Fruit fly (Drosophila melanogaster) whole organism, larva: ENCODE results near the gene Stt3B.

ENCODE experiments used
- noc ChIP-seq: fragments of 200-800 bp; sonication (Bioruptor generic); optimal IDR thresholded peaks from 3 replicates; lab custom pipeline; 2019; ENCODE audit warnings: missing biosample characterization, mild to moderate bottlenecking, missing genetic modification characterization, moderate library complexity

Gene Stt3B

DNA sequence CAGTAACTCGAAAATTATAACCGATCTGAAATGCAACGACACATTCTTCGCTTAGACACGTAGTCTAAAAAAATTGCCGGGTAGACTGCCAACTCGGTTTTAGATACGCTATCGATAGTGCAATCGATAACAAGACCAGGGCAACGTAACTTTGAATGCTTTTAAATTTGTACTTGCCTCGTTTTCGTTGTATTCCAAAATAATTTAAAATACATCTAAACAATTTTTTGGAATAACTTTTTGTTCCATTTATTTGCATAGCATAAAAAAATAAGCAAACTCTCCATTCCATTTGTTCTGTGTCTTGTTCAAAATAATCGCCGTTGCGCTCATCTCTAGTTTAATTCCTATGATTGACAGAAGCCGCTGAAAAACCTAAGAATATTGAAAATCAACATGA, at the start of gene Stt3B, which contains the start of gene CG11839:
Gene Stt3B (minus strand): TSS at position 69 of the 400 bp plus-strand sequence.
Gene CG11839 (plus strand): TSS at position 359 of the 400 bp plus-strand sequence.
- no peak for TF ChIP-seq noc

DNA sequence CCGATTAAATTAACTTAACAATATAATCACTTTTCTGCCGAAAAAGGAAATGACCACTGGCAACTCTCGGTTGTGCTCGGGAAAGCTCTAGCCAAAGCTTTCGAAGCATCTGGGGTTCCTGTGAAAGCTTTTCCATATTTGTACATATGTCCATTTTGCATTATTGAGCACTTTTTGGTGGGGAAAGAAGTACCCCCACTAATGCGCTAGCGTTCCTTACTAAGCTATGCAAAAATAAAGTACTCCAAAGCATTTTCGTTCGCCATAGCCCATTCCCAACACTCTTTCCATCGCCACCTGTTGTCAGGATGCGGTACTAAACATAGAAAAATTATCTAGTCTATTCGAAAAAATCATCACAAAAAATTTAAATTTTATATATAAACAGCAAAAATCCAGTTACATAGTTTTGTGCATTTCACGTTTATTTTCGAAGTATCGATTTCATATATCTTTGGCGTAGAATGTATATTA, 43.1 kb upstream of the Stt3B start, which contains the start of gene Nepl16:
Gene Nepl16 (minus strand): TSS at position 51 of the 474 bp plus-strand sequence.
- TF ChIP-seq noc: no peak

DNA sequence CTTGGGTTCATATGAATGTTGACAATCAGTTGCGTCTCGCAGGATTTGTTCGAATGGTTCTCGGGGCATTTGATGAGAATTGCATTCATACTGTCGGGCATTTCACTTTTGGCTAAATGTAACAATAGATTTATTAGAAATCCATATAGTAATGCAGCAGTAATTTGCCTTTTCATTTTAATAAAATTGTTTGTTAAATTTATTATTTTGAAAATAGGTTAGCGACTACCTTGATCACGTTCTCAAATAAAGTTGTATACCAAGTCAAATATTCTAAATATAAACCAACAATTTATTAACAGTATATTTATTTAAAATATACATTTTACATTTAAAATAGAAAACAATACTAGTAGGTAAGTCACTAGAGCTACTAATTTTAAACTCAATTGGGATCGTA, 39.5 kb upstream of the Stt3B start, which contains the start of gene CG34027:
Gene CG34027 (minus strand): TSS at position 101 of the 400 bp plus-strand sequence.
- TF ChIP-seq noc: no peak

DNA sequence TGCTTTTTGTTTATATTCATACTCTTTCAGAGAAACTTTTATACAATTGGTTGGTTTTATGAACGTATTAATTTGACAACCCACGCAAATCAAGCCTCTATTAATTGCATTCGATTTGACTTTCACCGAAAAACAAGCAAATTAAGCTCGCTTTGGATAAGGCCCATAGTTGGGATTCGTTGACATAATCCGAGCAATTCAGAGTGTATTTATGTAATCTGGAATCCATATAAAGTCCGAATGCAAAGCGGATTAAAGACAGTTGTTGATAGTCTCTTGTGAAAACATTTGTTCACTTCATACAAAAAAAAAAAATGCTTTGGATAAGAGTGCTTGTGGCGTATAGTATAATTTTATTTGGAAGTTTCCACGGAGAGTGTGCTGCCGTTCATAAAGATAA, 32.8 kb upstream of the Stt3B start, which contains the start of gene CG45095:
Gene CG45095 (plus strand): TSS at position 301 of the 400 bp plus-strand sequence.
- no peak for TF ChIP-seq noc

DNA sequence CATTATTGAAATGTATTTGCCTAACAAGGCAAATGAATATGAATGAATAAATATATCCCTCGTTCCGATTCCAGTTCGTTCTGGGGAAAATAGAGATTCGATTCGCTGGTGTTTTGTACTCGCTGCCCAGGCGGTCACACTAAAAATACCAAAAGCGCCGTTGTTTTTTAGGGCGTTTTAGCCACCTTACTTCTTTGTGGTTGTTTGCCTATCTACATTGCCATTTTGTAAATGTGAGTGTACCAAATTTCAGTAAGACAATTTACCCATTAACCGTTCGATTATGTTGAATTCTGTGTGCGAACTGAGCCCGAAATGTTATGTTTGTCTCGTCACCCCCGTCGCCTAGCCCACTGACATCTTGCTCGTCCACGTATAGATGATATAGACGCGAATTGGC, 28.0 kb upstream of the Stt3B start, which contains the start of the genes CG33095 and CG33096:
Gene CG33095 (plus strand): TSS at position 187 of the 400 bp plus-strand sequence.
Gene CG33096 (plus strand): TSS at position 187 of the 400 bp plus-strand sequence.
- no peak for TF ChIP-seq noc

DNA sequence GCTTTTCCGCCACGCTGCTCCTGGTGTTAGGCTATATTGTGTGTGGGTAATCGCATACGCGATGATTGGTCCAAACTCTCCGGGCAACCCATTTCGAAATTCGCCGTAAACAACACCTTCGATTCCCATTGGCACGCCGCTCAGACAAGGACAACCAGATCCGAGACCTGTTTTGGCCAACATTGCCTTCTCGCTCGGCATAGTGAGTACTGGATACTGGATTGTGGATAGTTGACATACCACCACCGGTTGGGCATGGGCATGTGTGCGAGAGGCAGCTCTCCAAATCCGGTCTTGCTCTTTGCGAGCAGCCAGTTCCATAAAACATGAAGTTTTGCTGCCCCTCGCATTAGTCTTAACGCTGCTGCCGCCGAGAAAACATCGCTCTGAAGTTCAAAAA, 25.2 kb upstream of the Stt3B start, which contains the start of gene fd96Cb:
Gene fd96Cb (plus strand): TSS at position 374 of the 400 bp plus-strand sequence.
- no peak for TF ChIP-seq noc

DNA sequence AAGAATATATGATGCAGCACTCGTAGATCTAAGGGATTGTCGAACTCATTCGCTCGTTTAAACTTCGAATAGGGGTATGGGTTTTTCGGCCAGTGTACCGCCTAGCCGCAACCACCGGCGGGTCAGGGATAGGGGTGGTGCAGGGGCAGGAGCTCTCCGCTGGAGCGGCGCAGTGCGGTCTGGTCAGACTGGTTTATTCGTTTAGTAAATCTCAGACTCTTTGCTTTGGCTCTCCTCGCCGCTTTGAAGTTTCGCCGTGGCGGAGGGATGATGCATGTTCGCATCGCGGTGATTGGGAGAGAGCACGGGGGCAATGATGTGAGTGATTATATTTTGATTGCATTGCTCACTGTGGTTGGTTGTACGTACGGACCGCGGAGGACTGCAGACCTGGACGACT, 12.9 kb upstream of the Stt3B start, which contains the start of gene fd96Ca:
Gene fd96Ca (plus strand): TSS at position 337 of the 400 bp plus-strand sequence.
- TF ChIP-seq noc: no peak

DNA sequence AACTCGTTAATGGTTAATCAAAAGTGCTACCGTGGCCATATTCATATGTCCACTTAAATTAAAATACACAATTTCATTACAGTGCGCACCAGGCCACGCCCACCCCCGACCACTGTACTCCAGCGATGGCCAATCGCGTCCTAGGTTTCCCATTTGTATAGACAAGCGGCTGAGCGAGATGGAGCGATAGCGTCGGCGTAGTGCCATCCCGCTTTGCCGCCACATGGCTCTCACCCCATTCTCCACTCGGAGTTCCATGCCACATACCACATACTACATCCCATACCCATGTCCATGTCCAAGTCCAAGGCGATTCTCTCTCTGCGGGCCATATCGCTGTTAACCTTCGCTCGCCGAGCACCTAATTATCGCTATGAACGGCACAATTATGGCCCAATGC, 11.0 kb upstream of the Stt3B start:
- no peak for TF ChIP-seq noc

DNA sequence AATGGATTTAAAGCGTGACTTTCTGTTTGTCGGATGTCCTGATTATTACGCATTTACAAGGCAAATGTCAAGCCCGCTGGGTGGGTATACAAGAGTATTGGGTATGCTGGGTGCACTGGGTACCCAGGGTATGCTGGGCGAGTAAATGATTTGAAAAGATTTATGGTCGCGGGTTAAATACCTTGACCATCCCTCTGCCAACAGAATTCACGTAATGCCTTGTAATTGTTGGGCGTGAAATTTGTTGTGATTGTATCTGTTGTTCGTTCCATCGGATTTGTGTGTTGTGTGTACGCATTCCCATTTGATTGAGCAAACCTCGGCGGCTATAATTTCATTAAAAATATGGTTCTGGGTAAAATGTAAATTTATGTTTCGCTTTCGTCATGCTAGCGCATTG, 9.2 kb upstream of the Stt3B start:
- TF ChIP-seq noc: no peak

DNA sequence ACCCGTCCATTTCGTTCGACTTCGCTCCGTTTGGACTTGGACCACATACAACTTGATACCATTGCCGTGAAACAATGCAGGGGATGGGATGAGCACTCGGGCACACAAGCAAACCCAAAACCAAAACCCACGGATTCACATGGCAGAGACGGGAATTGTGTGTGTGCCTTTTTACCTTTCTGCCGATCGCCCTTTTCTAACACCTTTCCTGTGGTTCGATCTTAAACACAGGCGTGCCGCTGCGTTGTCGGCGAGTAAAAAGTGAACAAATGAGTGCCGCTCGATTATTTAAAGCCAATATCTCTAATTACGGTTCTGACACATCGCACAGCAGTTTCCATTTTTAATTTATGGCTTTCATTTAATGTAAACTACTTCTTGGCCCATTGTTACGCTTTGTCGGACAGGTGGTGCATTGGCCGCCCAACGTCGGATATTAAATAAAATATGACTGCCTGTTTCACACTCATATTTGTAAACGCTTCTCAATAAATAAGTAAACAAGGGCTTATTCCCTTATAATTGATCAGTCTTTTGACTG, 7.9 kb upstream of the Stt3B start:
- TF ChIP-seq noc: no peak

DNA sequence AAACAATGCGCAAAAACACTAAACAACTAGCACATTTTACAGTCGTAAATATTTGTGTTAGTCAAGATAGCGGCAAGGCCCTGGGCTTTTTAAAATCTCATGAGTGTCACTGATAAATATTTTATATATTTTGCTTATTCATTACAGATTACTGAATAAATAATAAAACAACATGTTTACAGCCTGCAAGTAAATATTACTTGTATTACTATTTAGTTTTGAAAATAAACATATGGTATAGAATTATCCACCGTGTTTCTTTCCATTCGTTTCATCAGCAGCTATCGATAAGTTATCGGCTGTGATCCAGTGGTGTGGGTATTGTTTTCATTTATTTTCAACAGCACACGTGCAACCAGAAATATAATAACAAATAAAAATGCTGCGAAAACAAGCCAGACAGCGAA, 5.1 kb upstream of the Stt3B start, which contains the start of the genes shams and CG11920:
Gene shams (minus strand): TSS at position 50 of the 407 bp plus-strand sequence.
Gene CG11920 (plus strand): TSS at position 320 of the 407 bp plus-strand sequence.
- no peak for TF ChIP-seq noc

DNA sequence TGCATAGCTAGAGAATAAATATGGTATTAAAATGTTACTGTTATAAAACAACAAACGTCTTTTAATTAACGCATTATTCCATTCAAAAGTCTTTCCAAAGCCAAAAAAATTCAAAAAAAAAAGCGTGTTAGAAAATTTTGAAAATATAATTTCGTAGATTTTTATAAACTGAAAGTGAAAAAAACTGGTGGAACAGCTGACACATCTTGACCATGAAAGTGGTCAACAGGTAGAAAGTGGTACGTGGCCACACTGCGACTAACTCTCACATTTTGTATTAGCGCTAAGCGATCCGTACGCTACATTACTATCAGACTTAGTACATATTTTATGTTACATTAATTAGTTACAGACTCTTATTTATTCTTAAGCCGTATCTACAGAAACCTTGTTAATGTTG, 1.4 kb upstream of the Stt3B start, which contains the start of gene CG11836:
Gene CG11836 (plus strand): TSS at position 256 of the 400 bp plus-strand sequence.
- no peak for TF ChIP-seq noc

DNA sequence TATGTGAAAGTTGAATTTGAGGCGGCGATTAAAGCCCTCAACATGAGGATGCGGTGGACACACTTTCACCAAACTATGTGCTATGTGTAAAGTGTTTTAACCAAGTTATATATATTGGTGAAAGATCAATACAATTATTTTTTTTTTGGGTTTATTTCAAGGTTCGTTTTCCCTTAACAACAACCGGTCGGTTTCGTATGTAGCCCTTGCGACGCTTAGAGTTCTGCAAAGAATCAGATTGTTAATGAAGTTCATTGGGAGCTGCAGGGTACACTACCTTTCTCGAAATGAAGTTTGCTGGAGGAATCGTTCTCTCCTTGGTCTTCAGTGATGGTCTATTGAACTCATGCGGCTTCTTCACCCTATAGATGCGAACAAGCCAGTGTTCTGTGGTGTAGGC, 2.6 kb downstream of the Stt3B start:
- no peak for TF ChIP-seq noc

DNA sequence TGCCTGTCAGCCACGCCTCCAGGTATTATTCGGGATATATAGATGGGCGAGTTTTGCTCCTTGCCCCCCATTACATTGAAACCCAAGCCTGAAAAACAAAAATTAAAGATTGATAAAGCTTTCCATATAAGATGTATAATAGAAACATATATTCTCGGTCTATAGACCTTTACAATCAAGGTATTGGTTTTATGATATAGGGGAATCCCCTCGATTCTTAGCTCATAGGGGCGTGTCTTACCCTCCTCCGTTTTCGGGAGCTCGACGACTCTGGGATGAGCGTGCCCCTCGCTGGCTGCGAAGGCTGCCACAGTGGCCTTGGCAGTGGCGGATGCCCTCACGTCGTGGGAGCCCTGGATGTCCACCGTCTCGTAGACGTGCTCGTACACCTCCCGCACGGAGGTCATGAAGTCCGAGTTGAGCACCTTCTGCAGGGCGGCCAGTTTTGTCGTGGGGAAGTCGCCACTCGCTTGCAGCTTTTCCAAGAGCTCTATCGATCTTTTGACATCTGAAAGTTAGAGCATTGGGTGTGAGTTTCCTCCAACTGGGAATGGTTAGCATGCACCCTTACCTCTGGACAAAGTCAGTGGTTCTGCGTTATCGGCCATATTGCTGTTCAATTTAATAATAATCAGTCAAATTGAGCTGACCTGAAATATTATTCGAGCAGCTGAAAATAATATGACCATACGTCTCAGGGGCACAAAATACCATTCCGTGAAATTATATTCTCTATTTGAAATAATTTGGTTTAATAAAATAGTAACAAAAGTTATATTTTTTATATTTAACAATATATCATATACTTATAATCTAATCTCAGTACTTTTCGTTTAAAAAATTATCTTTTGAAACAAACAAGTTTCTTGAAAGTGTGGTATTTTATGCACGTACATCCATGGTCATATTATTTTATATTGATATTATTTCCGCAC, 4.3 kb downstream of the Stt3B start, which contains the start of the genes veli and PQBP1:
Gene veli (minus strand): TSS at position 685 of the 935 bp plus-strand sequence.
Gene PQBP1 (plus strand): TSS at position 885 of the 935 bp plus-strand sequence.
- no peak for TF ChIP-seq noc

DNA sequence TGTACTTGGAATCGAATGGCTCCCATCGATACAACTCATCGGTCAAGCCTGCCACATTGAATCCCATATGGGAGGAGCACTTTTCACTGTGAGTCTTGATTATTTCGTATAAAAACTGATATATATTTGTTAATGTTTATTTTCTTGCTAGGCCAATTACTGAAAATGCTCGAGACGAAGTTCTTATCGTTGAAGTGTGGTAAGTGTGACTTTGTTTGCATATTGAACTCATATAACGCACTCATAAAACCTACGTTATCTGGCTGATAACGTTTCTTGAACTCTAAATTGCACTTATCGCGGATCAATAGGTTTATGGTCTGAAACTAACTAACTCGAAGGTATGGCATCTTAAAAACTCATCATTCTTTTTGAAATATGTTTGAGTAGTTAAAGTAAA, 9.0 kb downstream of the Stt3B start:
- no peak for TF ChIP-seq noc

DNA sequence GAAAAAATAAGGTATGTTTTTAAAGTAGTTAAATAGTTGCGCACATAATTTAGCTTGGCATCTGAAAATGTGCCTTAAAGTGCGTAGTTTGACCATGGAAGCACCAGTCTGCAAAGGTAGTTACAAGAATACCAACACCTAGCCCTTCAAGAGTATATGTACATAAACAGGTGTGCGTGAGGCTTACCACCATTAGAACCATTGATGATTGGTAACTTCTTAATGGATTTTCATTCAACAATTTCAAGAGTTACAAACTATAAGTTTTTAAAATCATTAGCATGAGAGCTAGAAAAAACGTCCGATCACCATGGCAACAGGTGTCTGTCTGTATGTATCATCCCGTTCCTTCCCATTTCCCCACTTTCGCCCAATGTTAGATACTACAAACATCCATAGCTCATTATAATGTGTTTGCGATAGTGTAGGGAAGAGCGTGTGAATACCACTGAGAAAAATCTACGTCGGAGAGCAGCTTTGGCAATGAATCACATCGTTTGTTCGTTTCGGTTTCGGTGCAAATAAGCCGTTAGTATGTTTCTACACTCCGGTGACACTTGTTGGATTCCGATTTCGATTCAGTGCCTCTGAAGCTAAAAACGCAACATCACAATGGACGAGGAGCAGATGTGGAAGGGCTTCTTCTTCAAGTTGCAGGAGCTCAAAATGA, 12.8 kb downstream of the Stt3B start:
- no peak for TF ChIP-seq noc
